Fruit fly (Drosophila melanogaster) whole organism, embryonic: ENCODE measurements around the gene Tasp1.

ENCODE experiments used
- HHEX ChIP-seq: fragments of 200-800 bp; sonication (Bioruptor generic); optimal IDR thresholded peaks from 3 replicates; lab custom pipeline; 2017; ENCODE audit warnings: missing biosample characterization, mild to moderate bottlenecking, missing genetic modification characterization, missing genetic modification reagents
- Myb ChIP-seq: fragments of 200-800 bp; sonication (Bioruptor generic); optimal IDR thresholded peaks from 2 replicates; lab custom pipeline; 2016; ENCODE audit warnings: missing biosample characterization, missing genetic modification characterization
- Neu2 ChIP-seq: fragments of 200-800 bp; sonication (Bioruptor generic); optimal IDR thresholded peaks from 3 replicates; lab custom pipeline; 2016; ENCODE audit warnings: missing biosample characterization, missing genetic modification characterization, borderline replicate concordance
- Rx ChIP-seq: fragments of 200-800 bp; sonication (Bioruptor generic); IDR thresholded peaks from 2 replicates; pipeline ENCODE4 v1.3.6; 2022; ENCODE audit warnings: missing biosample characterization, missing genetic modification characterization
- ab ChIP-seq: fragments of 200-800 bp; sonication (Bioruptor generic); optimal IDR thresholded peaks from 2 replicates; lab custom pipeline; 2016; ENCODE audit warnings: missing biosample characterization, missing genetic modification characterization
- cas ChIP-seq: fragments of 200-800 bp; sonication (Bioruptor generic); IDR thresholded peaks from 2 replicates; pipeline ENCODE4 v1.3.6; 2022; ENCODE audit warnings: missing biosample characterization, missing genetic modification characterization

DNA sequence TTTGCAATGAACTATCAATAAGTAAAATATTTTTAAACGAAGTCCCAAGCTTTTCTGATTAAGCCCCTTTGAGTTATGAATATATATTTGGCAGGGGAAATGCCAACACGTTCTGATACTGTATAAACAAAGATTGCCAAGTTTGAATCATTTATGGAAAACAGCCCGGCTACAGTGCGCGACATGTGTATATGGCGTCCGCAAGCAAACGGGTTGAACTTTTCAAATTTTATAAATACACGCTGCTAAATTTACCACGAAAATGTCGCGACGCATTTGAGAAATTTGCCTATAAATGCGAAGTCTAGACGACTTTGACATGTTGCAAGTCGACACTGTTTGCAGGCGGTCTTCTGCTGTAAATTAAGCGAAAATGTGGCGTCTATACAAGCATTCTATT lies 39.2 kb downstream of the Tasp1 start:
- TF ChIP-seq Rx (GFP tag; lab: Robert Waterston, UW) (no peak), Myb (peak; percentile 25), Neu2 (GFP tag; lab: Kevin White, UChicago) (no peak), cas (GFP tag; lab: Robert Waterston, UW) (peak; percentile 17; the same call in 1 of the 2 replicates), HHEX (peak; percentile 46), ab (GFP tag; lab: Kevin White, UChicago) (no peak)
